Worm (Caenorhabditis elegans) whole organism, L4/young adult: Measurements from ENCODE around the gene nhr-267.

Source experiments
- W03F9.2 ChIP-seq: fragments of 150-350 bp; optimal IDR thresholded peaks from 2 replicates; lab custom pipeline; 2014; ENCODE audit warnings: missing biosample characterization, missing genetic modification characterization
- dao-5 ChIP-seq: sonication (generic microtip); optimal IDR thresholded peaks from 2 replicates; lab custom pipeline; 2016; ENCODE audit warnings: missing genotype, missing genetic modification characterization, moderate library complexity, missing compliant biosample characterization

ce11 chrIV:9289635-9290034 lies 3.4 kb upstream of the nhr-267 start:
- TF ChIP-seq W03F9.2 (tag; lab: Kevin White, UChicago) (no peak), dao-5 (tag; lab: Kevin White, UChicago) (no peak)
